Worm (Caenorhabditis elegans): Measurements from ENCODE around the gene Y39B6A.69.

Y39B6A.69 gene

ce11 chrV:19158664-19159063 is 6.4 kb upstream of the Y39B6A.69 start, which contains the start of gene Y39B6A.5 (continued):
- no peak for TF ChIP-seq aha-1 (tag; optimal IDR thresholded peaks at IDR 0.05)
- no peak for TF ChIP-seq sup-37 (GFP tag; optimal IDR thresholded peaks at IDR 0.05)
- TF ChIP-seq grh-1 (GFP tag; IDR thresholded peaks at IDR 0.05), result no peak
- TF ChIP-seq nhr-28 (tag; optimal IDR thresholded peaks at IDR 0.05), result no peak
- no peak for TF ChIP-seq lin-13 (GFP tag; optimal IDR thresholded peaks at IDR 0.05)
- no peak for TF ChIP-seq nhr-12 (tag; optimal IDR thresholded peaks at IDR 0.05)
- no peak for TF ChIP-seq ztf-4 (tag; optimal IDR thresholded peaks at IDR 0.05)
- TF ChIP-seq fos-1 (tag; optimal IDR thresholded peaks at IDR 0.05), result no peak
- TF ChIP-seq sptf-1 (tag; optimal IDR thresholded peaks at IDR 0.05), result no peak
- TF ChIP-seq nhr-84 (tag; optimal IDR thresholded peaks at IDR 0.05), result no peak
- TF ChIP-seq unc-30 (tag; optimal IDR thresholded peaks at IDR 0.05), result no peak
- TF ChIP-seq ceh-8 (GFP tag; optimal IDR thresholded peaks at IDR 0.05), result no peak
- no peak for TF ChIP-seq unc-62 (GFP tag; optimal IDR thresholded peaks at IDR 0.05)
- peak; percentile 100 for TF ChIP-seq elt-2 (tag; optimal IDR thresholded peaks at IDR 0.05)
- TF ChIP-seq lir-3 (tag; optimal IDR thresholded peaks at IDR 0.05; ENCODE audit: poor library complexity), result no peak
- peak; percentile 82 for TF ChIP-seq pqm-1 (tag; optimal IDR thresholded peaks at IDR 0.05)
- no peak for TF ChIP-seq C34B4.2 (tag; optimal IDR thresholded peaks at IDR 0.05)
- peak; percentile 51 for TF ChIP-seq nhr-19 (GFP tag; conservative IDR thresholded peaks at IDR 0.05)
- no peak for TF ChIP-seq ama-1 (optimal IDR thresholded peaks at IDR 0.05)
- TF ChIP-seq nhr-77 (tag; optimal IDR thresholded peaks at IDR 0.05), result peak; percentile 23
- TF ChIP-seq hlh-17 (GFP tag; optimal IDR thresholded peaks at IDR 0.05; ENCODE audit: borderline replicate concordance), result no peak
- TF ChIP-seq nhr-11 (tag; optimal IDR thresholded peaks at IDR 0.05), result no peak
- no peak for TF ChIP-seq snpc-4 (tag; optimal IDR thresholded peaks at IDR 0.05)
- TF ChIP-seq zip-4 (GFP tag; optimal IDR thresholded peaks at IDR 0.05), result no peak
- TF ChIP-seq tlp-1 (tag; optimal IDR thresholded peaks at IDR 0.05), result peak; percentile 54
- peak in 1 of 2 experiments; percentile 57 for TF ChIP-seq mdl-1 (tag; optimal IDR thresholded peaks at IDR 0.05)
- peak; percentile 61 for TF ChIP-seq lin-14 (GFP tag; optimal IDR thresholded peaks at IDR 0.05)
- no peak for TF ChIP-seq C16A3.4 (tag; optimal IDR thresholded peaks at IDR 0.05)
- no peak for TF ChIP-seq nhr-76 (tag; optimal IDR thresholded peaks at IDR 0.05)
- no peak for TF ChIP-seq sox-4 (tag; optimal IDR thresholded peaks at IDR 0.05)
- TF ChIP-seq lin-39 (tag; optimal IDR thresholded peaks at IDR 0.05), result no peak
- no peak for TF ChIP-seq egl-13 (tag; optimal IDR thresholded peaks at IDR 0.05)
- TF ChIP-seq efl-1 (optimal IDR thresholded peaks at IDR 0.05), result no peak
- peak; percentile 1 to 38 for TF ChIP-seq efl-1 (GFP tag; optimal IDR thresholded peaks at IDR 0.05 in 1 of 2)
- TF ChIP-seq aly-2 (tag; optimal IDR thresholded peaks at IDR 0.05), result no peak
- TF ChIP-seq tbx-2 (tag; optimal IDR thresholded peaks at IDR 0.05), result no peak
- no peak for TF ChIP-seq ces-1 (GFP tag; optimal IDR thresholded peaks at IDR 0.05)
- peak; percentile 14 for TF ChIP-seq swsn-7 (tag; optimal IDR thresholded peaks at IDR 0.05)
- TF ChIP-seq snu-23 (GFP tag; optimal IDR thresholded peaks at IDR 0.05), result no peak
- TF ChIP-seq unc-130 (tag; optimal IDR thresholded peaks at IDR 0.05), result no peak
- TF ChIP-seq C04F5.9 (tag; optimal IDR thresholded peaks at IDR 0.05), result no peak
- TF ChIP-seq F16B12.6 (tag; optimal IDR thresholded peaks at IDR 0.05), result no peak
- peak; percentile 37 for TF ChIP-seq irx-1 (tag; optimal IDR thresholded peaks at IDR 0.05)
- no peak for TF ChIP-seq lin-15B (tag; optimal IDR thresholded peaks at IDR 0.05)
- TF ChIP-seq skn-1 (tag; optimal IDR thresholded peaks at IDR 0.05), result peak; percentile 0
- TF ChIP-seq rnt-1 (tag; optimal IDR thresholded peaks at IDR 0.05), result no peak
- TF ChIP-seq isw-1 (GFP tag; IDR thresholded peaks at IDR 0.05), result no peak
- TF ChIP-seq mep-1 (tag; optimal IDR thresholded peaks at IDR 0.05), result no peak
- TF ChIP-seq unc-86 (tag; optimal IDR thresholded peaks at IDR 0.05), result no peak
- peak; percentile 71 for TF ChIP-seq nhr-90 (tag; optimal IDR thresholded peaks at IDR 0.05; ENCODE audit: poor library complexity)
- no peak for TF ChIP-seq ceh-88 (GFP tag; IDR thresholded peaks at IDR 0.05)
- TF ChIP-seq ceh-90 (tag; optimal IDR thresholded peaks at IDR 0.05), result no peak
- TF ChIP-seq fkh-4 (tag; optimal IDR thresholded peaks at IDR 0.05; ENCODE audit: borderline replicate concordance), result no peak
- TF ChIP-seq alr-1 (tag; optimal IDR thresholded peaks at IDR 0.05; ENCODE audit: borderline replicate concordance), result no peak
- no peak for TF ChIP-seq dsc-1 (tag; optimal IDR thresholded peaks at IDR 0.05)
- no peak for TF ChIP-seq nhr-47 (tag; optimal IDR thresholded peaks at IDR 0.05)

Data from whole organism, L1 larva.